Fruit fly (Drosophila melanogaster): ENCODE data around the gene Samuel.

The Samuel gene

dm6 chr2L:11003925-11004673, 62.7 kb downstream of the Samuel start, which contains the start of gene RpL9 (continued):
- TF ChIP-seq CG9876 (GFP tag; optimal IDR thresholded peaks at IDR 0.05) (peak; percentile 33), Bgb (GFP tag; IDR thresholded peaks at IDR 0.05; ENCODE audit: partially characterized antibody) (peak; percentile 17; the same call in 1 of the 2 replicates), CG1603 (tag; optimal IDR thresholded peaks at IDR 0.05) (peak; percentile 75), stc (GFP tag; IDR thresholded peaks at IDR 0.05) (peak; percentile 67), CG7556 (GFP tag; optimal IDR thresholded peaks at IDR 0.05) (no peak), ato (GFP tag; IDR thresholded peaks at IDR 0.05; ENCODE audit: partially characterized antibody) (no peak), cato (GFP tag; optimal IDR thresholded peaks at IDR 0.05; ENCODE audit: borderline replicate concordance) (no peak), dati (GFP tag; IDR thresholded peaks at IDR 0.05) (0 out of 2 replicates have a peak, but pooled peaks have one; percentile 35), nerfin-2 (GFP tag; IDR thresholded peaks at IDR 0.05; ENCODE audit: partially characterized antibody) (no peak), Eip74EF (GFP tag; optimal IDR thresholded peaks at IDR 0.05) (no peak), CG8281 (tag; optimal IDR thresholded peaks at IDR 0.05) (peak; percentile 50), CG30020 (tag; optimal IDR thresholded peaks at IDR 0.05) (peak; percentile 17), Asciz (GFP tag; optimal IDR thresholded peaks at IDR 0.05) (peak; percentile 78), NfI (GFP tag; optimal IDR thresholded peaks at IDR 0.05) (no peak), tio (GFP tag; optimal IDR thresholded peaks at IDR 0.05) (no peak), pfk (GFP tag; optimal IDR thresholded peaks at IDR 0.05) (peak; percentile 74), CG16813 (GFP tag; IDR thresholded peaks at IDR 0.05; ENCODE audit: partially characterized antibody) (no peak), vvl (GFP tag; IDR thresholded peaks at IDR 0.05) (no peak), sisA (GFP tag; IDR thresholded peaks at IDR 0.05) (no peak), cad (GFP tag; optimal IDR thresholded peaks at IDR 0.05) (no peak), dysf (GFP tag; IDR thresholded peaks at IDR 0.05) (no peak; the same call in 2 of the 3 replicates), CG9797 (GFP tag; optimal IDR thresholded peaks at IDR 0.05) (peak; percentile 57), HLHmδ (GFP tag; optimal IDR thresholded peaks at IDR 0.05) (peak; percentile 79), CG8924 (tag; optimal IDR thresholded peaks at IDR 0.05) (no peak), CG8290 (GFP tag; optimal IDR thresholded peaks at IDR 0.05) (peak; percentile 69), CG8290 (tag; optimal IDR thresholded peaks at IDR 0.05) (no peak), amos (GFP tag; IDR thresholded peaks at IDR 0.05; ENCODE audit: partially characterized antibody) (no peak; the same call in 1 of the 2 replicates), btn (GFP tag; optimal IDR thresholded peaks at IDR 0.05) (peak; percentile 41), CoRest (tag; optimal IDR thresholded peaks at IDR 0.05) (no peak), CG18011 (GFP tag; optimal IDR thresholded peaks at IDR 0.05) (peak; percentile 71), ash1 (GFP tag; optimal IDR thresholded peaks at IDR 0.05) (no peak), inv (GFP tag; IDR thresholded peaks at IDR 0.05; ENCODE audit: partially characterized antibody) (no peak), ems (GFP tag; optimal IDR thresholded peaks at IDR 0.05) (no peak), CG11696 (GFP tag; IDR thresholded peaks at IDR 0.05) (peak; percentile 53), mirr (GFP tag; optimal IDR thresholded peaks at IDR 0.05) (no peak), ttk (GFP tag; IDR thresholded peaks at IDR 0.05) (no peak), Taf1 (GFP tag; IDR thresholded peaks at IDR 0.05) (0 out of 2 replicates have a peak, but pooled peaks have one; percentile 10), CG12769 (tag; optimal IDR thresholded peaks at IDR 0.05) (peak; percentile 63), trh (GFP tag; optimal IDR thresholded peaks at IDR 0.05) (peak; percentile 37), Hsf (GFP tag; optimal IDR thresholded peaks at IDR 0.05) (peak; percentile 52), CG15696 (tag; optimal IDR thresholded peaks at IDR 0.05) (no peak), otp (GFP tag; IDR thresholded peaks at IDR 0.05) (peak; percentile 92), CG2875 (GFP tag; optimal IDR thresholded peaks at IDR 0.05) (peak; percentile 73), CG8089 (GFP tag; optimal IDR thresholded peaks at IDR 0.05) (peak; percentile 60), MBD-R2 (GFP tag; IDR thresholded peaks at IDR 0.05) (peak; percentile 69), wek (GFP tag; optimal IDR thresholded peaks at IDR 0.05) (peak; percentile 85), CG17912 (GFP tag; optimal IDR thresholded peaks at IDR 0.05) (peak; percentile 91), CG10565 (GFP tag; optimal IDR thresholded peaks at IDR 0.05) (no peak)

Data from whole organism, embryonic.